Fruit fly (Drosophila melanogaster) whole organism, wandering third instar larva: Measurements from ENCODE around the gene CG17572.

Experiments
- CG32264 ChIP-seq: fragments of 200-800 bp; sonication (Bioruptor generic); optimal IDR thresholded peaks from 2 replicates; lab custom pipeline; 2016; ENCODE audit warnings: missing biosample characterization, missing genetic modification characterization
- CG9705 ChIP-seq: fragments of 200-800 bp; sonication (Bioruptor generic); optimal IDR thresholded peaks from 2 replicates; lab custom pipeline; 2018; ENCODE audit warnings: missing biosample characterization, mild to moderate bottlenecking, missing genetic modification characterization
- CrebA ChIP-seq: fragments of 200-800 bp; sonication (Bioruptor generic); optimal IDR thresholded peaks from 2 replicates; lab custom pipeline; 2016; ENCODE audit warnings: missing biosample characterization, mild to moderate bottlenecking, missing genetic modification characterization, borderline replicate concordance
- Dfd ChIP-seq: fragments of >200 bp; optimal IDR thresholded peaks from 2 replicates; lab custom pipeline; 2017; ENCODE audit warnings: missing biosample characterization, missing genetic modification characterization
- Dif ChIP-seq: fragments of 200-275, 200-300 bp; sonication (Bioruptor generic); optimal IDR thresholded peaks from 2 replicates; lab custom pipeline; 2018; ENCODE audit warnings: missing biosample characterization, missing genetic modification characterization; ENCODE audit not compliant: partially characterized antibody
- GATAd ChIP-seq: sonication (Bioruptor generic); optimal IDR thresholded peaks from 2 replicates; lab custom pipeline; 2016; ENCODE audit warnings: missing biosample characterization, missing genetic modification characterization
- HLH106 ChIP-seq: fragments of 200-800 bp; optimal IDR thresholded peaks from 3 replicates; lab custom pipeline; 2019; ENCODE audit warnings: missing biosample characterization, mild to moderate bottlenecking, missing genetic modification characterization, moderate library complexity
- Hnf4 ChIP-seq: fragments of 200-800 bp; sonication (Bioruptor generic); optimal IDR thresholded peaks from 2 replicates; lab custom pipeline; 2016; ENCODE audit warnings: missing biosample characterization, mild to moderate bottlenecking, missing genetic modification characterization
- Hr78 ChIP-seq: fragments of >200 bp; optimal IDR thresholded peaks from 2 replicates; lab custom pipeline; 2017; ENCODE audit warnings: missing biosample characterization, missing genetic modification characterization
- Hr83 ChIP-seq: fragments of 200-300 bp; sonication (Bioruptor generic); optimal IDR thresholded peaks from 2 replicates; lab custom pipeline; 2016; ENCODE audit warnings: missing biosample characterization, mild to moderate bottlenecking, missing genetic modification characterization, moderate library complexity; ENCODE audit not compliant: poor library complexity, severe bottlenecking
- Jra ChIP-seq: sonication (Bioruptor generic); optimal IDR thresholded peaks from 2 replicates; lab custom pipeline; 2016; ENCODE audit warnings: missing biosample characterization, missing genetic modification characterization
- Mio ChIP-seq: sonication (Bioruptor generic); optimal IDR thresholded peaks from 2 replicates; lab custom pipeline; 2016; ENCODE audit warnings: missing biosample characterization, missing genetic modification characterization
- Myc ChIP-seq: fragments of >200 bp; optimal IDR thresholded peaks from 2 replicates; lab custom pipeline; 2017
- N ChIP-seq: fragments of >200 bp; optimal IDR thresholded peaks from 2 replicates; lab custom pipeline; 2018; ENCODE audit warnings: missing biosample characterization, missing external identifiers, missing genetic modification characterization
- OdsH ChIP-seq: fragments of 200-800 bp; sonication (Bioruptor generic); optimal IDR thresholded peaks from 2 replicates; lab custom pipeline; 2016; ENCODE audit warnings: missing biosample characterization, mild to moderate bottlenecking, missing genetic modification characterization
- Rel ChIP-seq, 2 experiments: fragments of 200-800 bp; sonication (Bioruptor generic) in 1 of 2; optimal IDR thresholded peaks; 2 replicates in 1 of 2; 3 replicates in 1 of 2; lab custom pipeline; 2016 to 2019; ENCODE audit warnings: mild to moderate bottlenecking in 2 of 2, missing biosample characterization in 2 of 2, missing genetic modification characterization in 2 of 2, moderate library complexity in 1 of 2
- Vsx2 ChIP-seq: fragments of 200-300, 225-300 bp; sonication (Bioruptor generic); optimal IDR thresholded peaks from 2 replicates; lab custom pipeline; 2018; ENCODE audit warnings: missing biosample characterization, missing genetic modification characterization; ENCODE audit not compliant: partially characterized antibody
- br ChIP-seq: fragments of 200-800 bp; sonication (Bioruptor generic); optimal IDR thresholded peaks from 2 replicates; lab custom pipeline; 2016; ENCODE audit warnings: missing biosample characterization, missing genetic modification characterization
- brk ChIP-seq: fragments of 200-800 bp; sonication (Bioruptor generic); optimal IDR thresholded peaks from 2 replicates; lab custom pipeline; 2016; ENCODE audit warnings: missing biosample characterization, mild to moderate bottlenecking, missing genetic modification characterization
- dl ChIP-seq, 2 experiments: fragments of 175-275, 200-275 bp in 1 of 2; fragments of 200-275 bp in 1 of 2; sonication (Bioruptor generic); optimal IDR thresholded peaks; lab custom pipeline; 2018; ENCODE audit warnings: mild to moderate bottlenecking in 2 of 2, missing biosample characterization in 2 of 2, missing genetic modification characterization in 2 of 2, moderate library complexity in 2 of 2; ENCODE audit not compliant: partially characterized antibody in 2 of 2, insufficient read depth in 1 of 2
- dmrt93B ChIP-seq: fragments of 200-800 bp; sonication (Bioruptor generic); optimal IDR thresholded peaks from 2 replicates; lab custom pipeline; 2018; ENCODE audit warnings: missing biosample characterization, mild to moderate bottlenecking, missing genetic modification characterization
- dsf ChIP-seq: sonication (Bioruptor generic); optimal IDR thresholded peaks from 2 replicates; lab custom pipeline; 2016; ENCODE audit warnings: missing biosample characterization, missing genetic modification characterization, borderline replicate concordance
- ey ChIP-seq: fragments of 200-800 bp; sonication (Bioruptor generic); optimal IDR thresholded peaks from 2 replicates; lab custom pipeline; 2016; ENCODE audit warnings: missing biosample characterization, missing genetic modification characterization
- fru ChIP-seq: fragments of 200-800 bp; sonication (Bioruptor generic); optimal IDR thresholded peaks from 3 replicates; lab custom pipeline; 2016; ENCODE audit warnings: missing biosample characterization, mild to moderate bottlenecking, missing genetic modification characterization
- h ChIP-seq: fragments of 200-800 bp; sonication (Bioruptor generic); optimal IDR thresholded peaks from 3 replicates; lab custom pipeline; 2016; ENCODE audit warnings: missing biosample characterization, mild to moderate bottlenecking, missing genetic modification characterization
- jim ChIP-seq: fragments of 175-275, 200-325 bp; sonication (Bioruptor generic); optimal IDR thresholded peaks from 2 replicates; lab custom pipeline; 2016; ENCODE audit warnings: missing biosample characterization, mild to moderate bottlenecking, missing genetic modification characterization
- pan ChIP-seq: fragments of >200 bp; optimal IDR thresholded peaks from 2 replicates; lab custom pipeline; 2017
- psq ChIP-seq: fragments of 200-800 bp; sonication (Bioruptor generic); optimal IDR thresholded peaks from 3 replicates; lab custom pipeline; 2017; ENCODE audit warnings: missing biosample characterization, mild to moderate bottlenecking, missing genetic modification characterization, moderate library complexity
- rgr ChIP-seq: fragments of 200-800 bp; sonication (Bioruptor generic); optimal IDR thresholded peaks from 3 replicates; lab custom pipeline; 2016; ENCODE audit warnings: missing biosample characterization, mild to moderate bottlenecking, missing genetic modification characterization
- sage ChIP-seq: fragments of 200-800 bp; sonication (Bioruptor generic); optimal IDR thresholded peaks from 2 replicates; lab custom pipeline; 2016; ENCODE audit warnings: missing biosample characterization, mild to moderate bottlenecking, missing genetic modification characterization
- sv ChIP-seq: fragments of 200-800 bp; sonication (Bioruptor generic); optimal IDR thresholded peaks from 3 replicates; lab custom pipeline; 2016; ENCODE audit warnings: missing biosample characterization, missing genetic modification characterization
- tai ChIP-seq: sonication (Bioruptor generic); optimal IDR thresholded peaks from 2 replicates; lab custom pipeline; 2016; ENCODE audit warnings: missing biosample characterization, missing genetic modification characterization
- usp ChIP-seq: fragments of >200 bp; optimal IDR thresholded peaks from 2 replicates; lab custom pipeline; 2017; ENCODE audit warnings: missing biosample characterization, missing genetic modification characterization
- woc ChIP-seq: sonication (Bioruptor generic); optimal IDR thresholded peaks from 2 replicates; lab custom pipeline; 2016; ENCODE audit warnings: missing biosample characterization, mild to moderate bottlenecking, missing genetic modification characterization

The CG17572 gene

dm6 chr2L:19069548-19070145, 4.3 kb downstream of the CG17572 start, which contains the start of gene CG10702:
TSS of gene CG10702 (minus strand) at chr2L:19069851.
- peak; percentile 45 for TF ChIP-seq woc (GFP tag; lab: Kevin White, UChicago)
- TF ChIP-seq Mio (GFP tag; lab: Kevin White, UChicago) = no peak
- no peak for TF ChIP-seq pan (lab: Kevin White, UChicago)

DNA sequence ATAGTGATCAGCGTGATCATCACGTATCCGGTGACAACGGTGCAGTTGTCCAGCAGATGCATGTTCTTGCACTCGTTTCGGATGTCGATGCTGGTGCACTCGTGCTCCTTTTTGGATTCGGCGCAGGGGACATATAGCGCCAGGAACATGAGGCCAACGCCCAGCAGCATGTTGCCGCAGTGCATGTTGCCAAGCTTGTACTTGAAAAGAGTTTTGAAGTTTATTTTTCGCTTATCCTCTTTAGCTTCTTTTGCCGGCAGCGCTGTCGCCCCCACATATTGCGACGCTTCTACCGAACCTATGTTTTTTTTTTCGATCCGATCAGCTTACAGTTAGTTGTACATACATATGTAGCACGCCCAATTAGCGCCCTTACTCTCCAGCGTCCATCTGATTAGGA, 5.6 kb downstream of the CG17572 start:
- no peak for TF ChIP-seq sage (GFP tag; lab: Kevin White, UChicago)
- no peak for TF ChIP-seq Vsx2 (GFP tag; lab: Kevin White, UChicago)
- TF ChIP-seq Rel (GFP tag; optimal IDR thresholded peaks at IDR 0.05; lab: Kevin White, UChicago) = no peak
- TF ChIP-seq Rel (tag; optimal IDR thresholded peaks at IDR 0.05; lab: Kevin White, UChicago) = no peak
- TF ChIP-seq Dfd = no peak
- no peak for TF ChIP-seq dl (GFP tag; optimal IDR thresholded peaks at IDR 0.05; lab: Kevin White, UChicago; ENCODE audit: insufficient read depth in 1 of 2, partially characterized antibody in 2 of 2)
- TF ChIP-seq rgr (GFP tag; lab: Kevin White, UChicago) = no peak
- TF ChIP-seq dsf = no peak
- TF ChIP-seq OdsH (GFP tag; lab: Kevin White, UChicago) = no peak
- no peak for TF ChIP-seq CrebA (GFP tag; lab: Kevin White, UChicago)
- no peak for TF ChIP-seq N (GFP tag; lab: Kevin White, UChicago)
- TF ChIP-seq CG9705 (GFP tag; lab: Kevin White, UChicago) = no peak
- no peak for TF ChIP-seq Hnf4 (GFP tag; lab: Kevin White, UChicago)
- no peak for TF ChIP-seq br (GFP tag; lab: Kevin White, UChicago)
- TF ChIP-seq GATAd (GFP tag; lab: Kevin White, UChicago) = no peak
- no peak for TF ChIP-seq Dif (GFP tag; lab: Kevin White, UChicago)
- TF ChIP-seq sv (GFP tag; lab: Kevin White, UChicago) = no peak
- TF ChIP-seq HLH106 (tag; lab: Kevin White, UChicago) = no peak
- no peak for TF ChIP-seq dmrt93B (GFP tag; lab: Kevin White, UChicago)

- TF ChIP-seq Rel (GFP tag; optimal IDR thresholded peaks at IDR 0.05; lab: Kevin White, UChicago) (no peak), Rel (tag; optimal IDR thresholded peaks at IDR 0.05; lab: Kevin White, UChicago) (peak; percentile 90), usp (GFP tag; lab: Kevin White, UChicago) (no peak), CG32264 (no peak)
These were observed 9.2 kb downstream of the CG17572 start, which contains the start of gene CG17343 for dm6 chr2L:19064706-19065105. TSS of gene CG17343 (plus strand) at chr2L:19064929.

DNA sequence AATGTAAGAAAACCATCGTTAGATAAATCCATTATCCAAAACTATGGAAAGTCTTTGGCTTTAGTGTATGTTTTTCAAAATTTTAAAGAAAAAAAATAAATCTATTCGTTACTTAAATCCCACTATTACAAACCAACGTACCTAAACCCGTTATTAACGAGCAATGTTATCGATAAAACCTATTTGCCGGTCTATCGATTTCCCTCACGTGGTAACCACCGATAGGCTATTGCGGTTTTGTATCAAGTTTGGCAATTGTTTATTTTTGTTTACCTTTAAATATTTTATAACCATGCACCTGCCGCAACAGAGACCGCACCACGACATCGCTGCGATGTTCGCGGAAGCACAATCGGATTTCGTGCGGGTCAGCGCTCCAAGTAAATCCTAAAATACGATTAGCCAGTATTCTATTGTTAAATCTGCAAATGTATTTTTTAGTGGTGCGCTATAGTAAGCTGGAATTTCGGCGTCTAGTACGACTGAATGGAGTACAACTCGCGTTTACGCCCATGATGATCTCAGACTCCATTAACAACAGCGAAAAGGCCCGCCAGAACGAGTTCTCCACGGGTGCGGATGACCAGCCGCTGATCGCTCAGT, 10.8 kb downstream of the CG17572 start, which contains the start of gene Dus4:
Gene Dus4, plus strand, starts transcription at position 206 of the 603 bp plus-strand sequence.
- peak; percentile 36 for TF ChIP-seq Myc (lab: Kevin White, UChicago)
- TF ChIP-seq psq (GFP tag; lab: Kevin White, UChicago) = no peak

DNA sequence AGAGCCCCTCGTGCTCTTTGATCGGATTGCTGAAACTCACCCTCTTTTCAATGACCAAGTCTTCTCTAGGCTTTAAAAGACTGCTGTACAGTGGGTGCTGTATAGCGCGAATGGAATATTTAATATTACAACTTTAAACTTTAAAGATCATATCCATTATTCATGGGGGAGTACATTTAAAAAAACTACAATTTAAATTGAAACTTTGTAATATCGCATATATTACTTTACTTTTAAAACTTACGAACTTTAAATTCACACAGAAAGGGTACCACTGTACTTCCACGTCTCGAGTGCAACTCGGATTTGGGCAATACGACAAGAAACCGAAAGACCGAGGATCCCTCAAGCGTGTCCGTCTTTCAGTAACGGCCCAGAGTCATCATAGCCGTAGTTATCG, 15.0 kb downstream of the CG17572 start, which contains the start of gene Phlpp:
Gene Phlpp, plus strand, starts transcription at position 214 of the 400 bp plus-strand sequence.
- TF ChIP-seq brk (GFP tag; lab: Kevin White, UChicago) (no peak), ey (GFP tag; lab: Kevin White, UChicago) (peak; percentile 17)

dm6 chr2L:19057799-19058198, 16.1 kb downstream of the CG17572 start:
- TF ChIP-seq Jra (GFP tag; lab: Kevin White, UChicago) (no peak), br (GFP tag; lab: Kevin White, UChicago) (no peak), jim (GFP tag; lab: Kevin White, UChicago) (no peak), Dfd (no peak), ey (GFP tag; lab: Kevin White, UChicago) (no peak), pan (lab: Kevin White, UChicago) (no peak), woc (GFP tag; lab: Kevin White, UChicago) (no peak), fru (no peak), Hr83 (GFP tag; lab: Kevin White, UChicago) (no peak), Hr78 (GFP tag; lab: Kevin White, UChicago) (no peak), OdsH (GFP tag; lab: Kevin White, UChicago) (no peak), rgr (GFP tag; lab: Kevin White, UChicago) (no peak), dsf (no peak), Vsx2 (GFP tag; lab: Kevin White, UChicago) (no peak), tai (GFP tag; lab: Kevin White, UChicago) (no peak), dl (GFP tag; optimal IDR thresholded peaks at IDR 0.05; lab: Kevin White, UChicago; ENCODE audit: insufficient read depth in 1 of 2, partially characterized antibody in 2 of 2) (no peak), h (GFP tag; lab: Kevin White, UChicago) (no peak), brk (GFP tag; lab: Kevin White, UChicago) (no peak), psq (GFP tag; lab: Kevin White, UChicago) (no peak), CrebA (GFP tag; lab: Kevin White, UChicago) (no peak)
- TF ChIP-seq, all 38 proteins: peak for 0
